Worm (Caenorhabditis elegans): ENCODE data around the gene F21A3.3.

F21A3.3 gene

DNA sequence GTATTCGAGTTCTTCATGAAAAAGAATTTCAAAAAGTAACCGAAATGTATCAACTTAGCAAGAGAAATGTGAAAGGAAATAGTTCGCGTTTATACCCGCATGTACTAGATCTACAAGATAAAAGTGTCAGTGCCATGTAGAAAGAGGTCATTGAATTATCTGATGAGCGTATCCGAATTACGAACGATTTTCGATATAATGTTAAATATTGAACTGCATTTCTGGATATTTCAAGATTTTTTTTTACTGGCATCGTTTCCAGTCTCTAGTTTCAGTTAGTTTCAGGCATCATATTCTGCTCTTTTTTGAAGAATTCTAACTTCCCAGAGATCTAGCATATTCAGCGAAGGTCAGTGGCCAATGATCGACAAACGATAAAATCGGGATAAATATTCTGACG, 36.1 kb upstream of the F21A3.3 start, which contains the start of gene nhr-150:
Gene nhr-150 (minus strand): TSS at position 92 of the 400 bp plus-strand sequence.
- TF ChIP-seq ceh-83 (GFP tag; optimal IDR thresholded peaks at IDR 0.05) (no peak), unc-62 (GFP tag; optimal IDR thresholded peaks at IDR 0.05) (no peak), lin-13 (tag; optimal IDR thresholded peaks at IDR 0.05) (no peak), elt-1 (tag; optimal IDR thresholded peaks at IDR 0.05; ENCODE audit: borderline replicate concordance, insufficient read depth) (peak; percentile 61)

DNA sequence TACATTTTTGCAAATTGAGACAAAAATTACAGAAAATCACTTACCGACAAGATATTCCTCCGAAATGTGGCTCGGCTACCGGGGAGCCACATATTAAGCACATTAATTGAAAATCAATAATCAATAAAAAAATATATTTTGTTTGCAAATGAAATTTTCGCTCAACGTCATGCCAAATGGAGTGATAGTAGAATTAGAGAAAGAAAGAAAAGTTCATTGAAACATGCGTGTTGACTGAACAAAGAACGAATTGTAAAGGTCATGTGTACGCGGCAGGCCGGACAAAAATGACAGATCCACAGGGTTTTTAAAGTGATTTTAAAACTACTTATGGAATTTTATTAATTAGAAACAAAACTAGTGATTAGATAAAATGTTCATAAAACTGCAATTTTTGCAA, 34.0 kb upstream of the F21A3.3 start:
- TF ChIP-seq lin-13 (tag; optimal IDR thresholded peaks at IDR 0.05) (no peak), bed-3 (GFP tag; optimal IDR thresholded peaks at IDR 0.05) (no peak), tbx-8 (GFP tag; optimal IDR thresholded peaks at IDR 0.05) (no peak), elt-1 (tag; optimal IDR thresholded peaks at IDR 0.05; ENCODE audit: borderline replicate concordance, insufficient read depth) (no peak), drap-1 (GFP tag; optimal IDR thresholded peaks at IDR 0.05) (no peak), ceh-43 (GFP tag; optimal IDR thresholded peaks at IDR 0.05) (no peak), mls-2 (tag; optimal IDR thresholded peaks at IDR 0.05) (no peak), pha-4 (tag; optimal IDR thresholded peaks at IDR 0.05) (no peak), unc-39 (tag; optimal IDR thresholded peaks at IDR 0.05) (no peak), ham-2 (GFP tag; optimal IDR thresholded peaks at IDR 0.05) (no peak), sem-2 (GFP tag; optimal IDR thresholded peaks at IDR 0.05) (no peak), zip-8 (tag; optimal IDR thresholded peaks at IDR 0.05) (no peak), nhr-28 (tag; optimal IDR thresholded peaks at IDR 0.05) (no peak), sptf-1 (tag; optimal IDR thresholded peaks at IDR 0.05) (no peak), ces-1 (GFP tag; optimal IDR thresholded peaks at IDR 0.05) (no peak), snpc-4 (tag; optimal IDR thresholded peaks at IDR 0.05) (no peak)

DNA sequence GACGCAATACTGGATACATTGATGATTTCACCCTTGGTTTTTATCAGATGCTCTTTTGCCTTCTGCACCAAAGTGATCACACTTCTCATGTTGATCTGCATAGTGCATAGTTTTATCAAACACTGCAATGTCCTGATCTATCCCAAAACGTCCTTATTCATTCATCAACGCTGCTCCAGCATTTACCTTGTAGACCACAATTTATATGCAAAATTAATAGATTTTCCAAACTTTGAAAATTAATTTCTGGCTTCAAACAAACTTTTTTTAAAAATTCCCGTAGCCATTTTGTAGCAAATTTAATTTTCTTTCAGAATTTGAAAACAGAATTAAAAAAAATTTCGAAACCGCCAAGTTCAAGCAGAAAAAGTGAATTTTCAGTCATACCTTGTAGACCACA, 33.0 kb upstream of the F21A3.3 start, which contains the start of gene C06B8.3:
Gene C06B8.3 (minus strand): TSS at position 101 of the 400 bp plus-strand sequence.
- TF ChIP-seq ces-1 (GFP tag; optimal IDR thresholded peaks at IDR 0.05), result no peak
- no peak for TF ChIP-seq flh-1 (GFP tag; optimal IDR thresholded peaks at IDR 0.05)
- TF ChIP-seq unc-62 (GFP tag; optimal IDR thresholded peaks at IDR 0.05), result no peak
- no peak for TF ChIP-seq unc-39 (tag; optimal IDR thresholded peaks at IDR 0.05)
- TF ChIP-seq drap-1 (GFP tag; optimal IDR thresholded peaks at IDR 0.05), result no peak
- no peak for TF ChIP-seq ham-2 (GFP tag; optimal IDR thresholded peaks at IDR 0.05)
- no peak for TF ChIP-seq cnd-1 (tag; optimal IDR thresholded peaks at IDR 0.05)

DNA sequence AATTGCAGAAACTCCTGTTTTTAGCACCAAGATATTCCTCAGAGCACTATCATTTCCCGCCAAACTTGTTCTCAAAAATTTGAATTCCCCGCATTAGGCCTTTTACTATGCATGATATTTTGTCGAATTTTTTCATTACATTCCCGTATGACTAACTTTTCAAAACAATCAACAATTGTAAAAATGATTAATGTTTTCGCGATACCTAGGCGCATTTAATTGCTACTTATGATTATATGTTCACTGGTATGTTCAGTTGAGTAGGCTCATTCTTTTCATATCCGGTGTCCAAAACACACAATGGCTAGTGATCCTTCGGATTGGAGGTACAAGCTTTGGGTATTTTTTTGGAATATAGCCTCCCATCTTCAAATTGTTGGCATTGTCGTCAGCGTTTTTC, 29.7 kb upstream of the F21A3.3 start, which contains the start of gene srw-21:
Gene srw-21 (plus strand): TSS at position 301 of the 400 bp plus-strand sequence.
- TF ChIP-seq drap-1 (GFP tag; optimal IDR thresholded peaks at IDR 0.05), result no peak
- no peak for TF ChIP-seq elt-3 (tag; optimal IDR thresholded peaks at IDR 0.05)
- TF ChIP-seq zip-8 (tag; optimal IDR thresholded peaks at IDR 0.05), result no peak
- no peak for TF ChIP-seq cnd-1 (tag; optimal IDR thresholded peaks at IDR 0.05)
- no peak for TF ChIP-seq bed-3 (GFP tag; optimal IDR thresholded peaks at IDR 0.05)
- TF ChIP-seq unc-120 (tag; optimal IDR thresholded peaks at IDR 0.05; ENCODE audit: poor library complexity, severe bottlenecking), result no peak
- no peak for TF ChIP-seq lin-32 (GFP tag; optimal IDR thresholded peaks at IDR 0.05)
- TF ChIP-seq tbx-8 (GFP tag; optimal IDR thresholded peaks at IDR 0.05), result no peak
- no peak for TF ChIP-seq ceh-83 (GFP tag; optimal IDR thresholded peaks at IDR 0.05)
- TF ChIP-seq nhr-76 (tag; optimal IDR thresholded peaks at IDR 0.05), result no peak

DNA sequence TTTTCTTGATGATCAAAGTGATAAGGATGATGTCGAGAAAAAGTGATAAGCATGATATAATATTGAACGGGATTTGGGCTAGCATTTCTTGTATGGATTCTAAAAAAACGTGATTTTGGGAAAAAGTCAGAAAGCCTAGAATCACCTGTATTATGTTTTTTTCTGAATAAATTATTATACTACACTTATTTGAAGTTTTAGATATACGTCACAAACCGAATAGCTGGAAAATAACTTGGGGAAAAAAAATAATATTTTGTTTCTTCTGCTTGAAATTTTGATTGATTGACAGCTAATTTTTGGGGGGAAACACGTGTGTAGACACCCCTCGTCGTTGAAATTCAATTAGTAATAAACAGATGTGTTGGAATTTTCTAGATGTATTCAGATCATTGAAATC, 25.0 kb upstream of the F21A3.3 start, which contains the start of gene str-264:
Gene str-264 (minus strand): TSS at position 101 of the 400 bp plus-strand sequence.
- no peak for TF ChIP-seq nhr-28 (tag; optimal IDR thresholded peaks at IDR 0.05)

DNA sequence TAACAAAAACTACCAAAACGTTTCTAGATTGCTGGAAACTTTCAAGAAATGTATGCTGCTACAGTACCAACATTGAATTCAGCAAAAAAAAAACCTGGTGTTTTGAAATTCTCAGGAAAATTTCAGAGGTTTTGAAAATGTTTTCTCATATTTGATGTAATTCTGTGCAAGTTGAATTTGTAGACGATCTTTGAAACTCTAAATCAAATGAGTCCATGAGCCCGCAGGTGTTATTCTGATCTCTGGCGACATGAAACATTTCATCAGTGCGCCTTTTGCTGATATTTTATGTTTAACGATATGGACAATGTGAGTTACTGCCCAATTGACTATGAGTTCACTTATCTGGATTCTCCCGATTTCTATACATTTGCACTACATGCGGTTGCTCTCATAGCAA, 23.8 kb upstream of the F21A3.3 start, which contains the start of gene srh-218:
Gene srh-218 (plus strand): TSS at position 301 of the 400 bp plus-strand sequence.
- TF ChIP-seq nhr-237 (tag; optimal IDR thresholded peaks at IDR 0.05) (no peak), nhr-12 (tag; optimal IDR thresholded peaks at IDR 0.05) (no peak), ceh-39 (tag; optimal IDR thresholded peaks at IDR 0.05) (no peak), unc-62 (GFP tag; optimal IDR thresholded peaks at IDR 0.05) (no peak), ztf-11 (tag; optimal IDR thresholded peaks at IDR 0.05) (no peak), mls-2 (tag; optimal IDR thresholded peaks at IDR 0.05) (no peak), bed-3 (GFP tag; optimal IDR thresholded peaks at IDR 0.05) (no peak), nhr-76 (tag; optimal IDR thresholded peaks at IDR 0.05) (no peak), zip-8 (tag; optimal IDR thresholded peaks at IDR 0.05) (no peak), mep-1 (tag; optimal IDR thresholded peaks at IDR 0.05) (no peak), blmp-1 (tag; optimal IDR thresholded peaks at IDR 0.05) (no peak), hlh-1 (tag; optimal IDR thresholded peaks at IDR 0.05) (no peak)

Data from whole organism, mixed stage, embryonic.